Fruit fly (Drosophila melanogaster) Kc167 (cell line): ENCODE data around the gene CG11726.

ENCODE experiments used
- Myc ChIP-seq: fragments of >200 bp; optimal IDR thresholded peaks from 2 replicates; lab custom pipeline; 2017; ENCODE audit warnings: missing external identifiers
- Sin3A ChIP-seq: fragments of >200 bp; optimal IDR thresholded peaks from 2 replicates; lab custom pipeline; 2018; ENCODE audit warnings: missing external identifiers
- h ChIP-seq: fragments of >200 bp; optimal IDR thresholded peaks from 3 replicates; lab custom pipeline; 2018; ENCODE audit warnings: missing external identifiers
- insv ChIP-seq: fragments of >200 bp; optimal IDR thresholded peaks from 3 replicates; lab custom pipeline; 2018; ENCODE audit warnings: missing external identifiers
- psq ChIP-seq: fragments of >200 bp; optimal IDR thresholded peaks from 2 replicates; lab custom pipeline; 2017; ENCODE audit warnings: missing external identifiers
- ttk ChIP-seq: sonication (Bioruptor generic); optimal IDR thresholded peaks from 2 replicates; lab custom pipeline; 2017; ENCODE audit warnings: missing external identifiers

CG11726 gene

dm6 chr3L:11373080-11373812 is 21.2 kb upstream of the CG11726 start:
- TF ChIP-seq Myc (lab: Kevin White, UChicago) (no peak), ttk (lab: Kevin White, UChicago) (no peak), h (lab: Kevin White, UChicago) (no peak), Sin3A (no peak), psq (lab: Kevin White, UChicago) (no peak), insv (lab: Kevin White, UChicago) (no peak)

- TF ChIP-seq insv (lab: Kevin White, UChicago): no peak
- TF ChIP-seq Sin3A: no peak
- no peak for TF ChIP-seq psq (lab: Kevin White, UChicago)
- no peak for TF ChIP-seq ttk (lab: Kevin White, UChicago)
- TF ChIP-seq h (lab: Kevin White, UChicago): no peak
- no peak for TF ChIP-seq Myc (lab: Kevin White, UChicago)
These were observed 20.5 kb upstream of the CG11726 start for dm6 chr3L:11373821-11374581.

dm6 chr3L:11375304-11375703 is 19.2 kb upstream of the CG11726 start:
- no peak for TF ChIP-seq insv (lab: Kevin White, UChicago)

- no peak for TF ChIP-seq Sin3A
- no peak for TF ChIP-seq psq (lab: Kevin White, UChicago)
- no peak for TF ChIP-seq ttk (lab: Kevin White, UChicago)
These were observed 18.2 kb upstream of the CG11726 start for dm6 chr3L:11376224-11376813.

dm6 chr3L:11378429-11378914 is 16.0 kb upstream of the CG11726 start:
- no peak for TF ChIP-seq h (lab: Kevin White, UChicago)
- no peak for TF ChIP-seq Myc (lab: Kevin White, UChicago)
- no peak for TF ChIP-seq ttk (lab: Kevin White, UChicago)
- TF ChIP-seq Sin3A: no peak
- TF ChIP-seq insv (lab: Kevin White, UChicago): no peak
- no peak for TF ChIP-seq psq (lab: Kevin White, UChicago)

dm6 chr3L:11379698-11380438 is 14.6 kb upstream of the CG11726 start:
- TF ChIP-seq Myc (lab: Kevin White, UChicago) (no peak), ttk (lab: Kevin White, UChicago) (no peak), insv (lab: Kevin White, UChicago) (no peak), psq (lab: Kevin White, UChicago) (no peak), h (lab: Kevin White, UChicago) (no peak)

- TF ChIP-seq psq (lab: Kevin White, UChicago): no peak
- no peak for TF ChIP-seq Sin3A
- TF ChIP-seq insv (lab: Kevin White, UChicago): no peak
- no peak for TF ChIP-seq h (lab: Kevin White, UChicago)
- no peak for TF ChIP-seq Myc (lab: Kevin White, UChicago)
- no peak for TF ChIP-seq ttk (lab: Kevin White, UChicago)
These were observed 14.1 kb upstream of the CG11726 start for dm6 chr3L:11380439-11380783.

- no peak for TF ChIP-seq insv (lab: Kevin White, UChicago)
- TF ChIP-seq Sin3A: no peak
- no peak for TF ChIP-seq Myc (lab: Kevin White, UChicago)
- TF ChIP-seq h (lab: Kevin White, UChicago): no peak
- no peak for TF ChIP-seq ttk (lab: Kevin White, UChicago)
- no peak for TF ChIP-seq psq (lab: Kevin White, UChicago)
These were observed 13.2 kb upstream of the CG11726 start for dm6 chr3L:11381126-11381940.

dm6 chr3L:11381941-11382747 is 12.3 kb upstream of the CG11726 start:
- no peak for TF ChIP-seq Myc (lab: Kevin White, UChicago)
- no peak for TF ChIP-seq ttk (lab: Kevin White, UChicago)
- no peak for TF ChIP-seq Sin3A
- TF ChIP-seq h (lab: Kevin White, UChicago): no peak
- no peak for TF ChIP-seq psq (lab: Kevin White, UChicago)
- no peak for TF ChIP-seq insv (lab: Kevin White, UChicago)
